Worm (Caenorhabditis elegans) whole organism, L4 larva: Measurements from ENCODE around the gene egrh-2.
A peak's percentile ranks its signal among the peaks of the same experiment; 100 is the strongest.

Experiments
- F26F4.8 ChIP-seq: fragments of 200-800 bp; sonication (Bioruptor generic); conservative IDR thresholded peaks from 2 replicates; pipeline ENCODE4 v1.3.6; 2022; ENCODE audit warnings: missing genetic modification characterization, missing compliant biosample characterization
- R02D3.7 ChIP-seq: fragments of 150-350 bp; sonication (generic microtip); optimal IDR thresholded peaks from 3 replicates; lab custom pipeline; 2014; ENCODE audit warnings: missing biosample characterization, missing genetic modification characterization
- T20F7.1 ChIP-seq: fragments of 200-800 bp; sonication (Bioruptor generic); optimal IDR thresholded peaks from 2 replicates; lab custom pipeline; 2018; ENCODE audit warnings: mild to moderate bottlenecking, missing genetic modification characterization, missing compliant biosample characterization
- Y48G9A.11 ChIP-seq: fragments of 200-800 bp; sonication (Bioruptor generic); IDR thresholded peaks from 2 replicates; pipeline ENCODE4 v1.3.6; 2022; ENCODE audit warnings: missing genetic modification reagents, missing genetic modification characterization, missing compliant biosample characterization
- aha-1 ChIP-seq: fragments of 150-350 bp; peaks from one replicate; lab custom pipeline; 2014; ENCODE audit warnings: missing biosample characterization, missing genetic modification characterization
- ama-1 ChIP-seq: fragments of 150-350 bp; optimal IDR thresholded peaks from 2 replicates; lab custom pipeline; 2014; ENCODE audit warnings: inconsistent platforms, mixed read lengths
- ceh-20 ChIP-seq: fragments of 200-800 bp; sonication (Bioruptor generic); IDR thresholded peaks from 2 replicates; pipeline ENCODE4 v1.3.6; 2022; ENCODE audit warnings: missing genetic modification reagents, missing genetic modification characterization, missing compliant biosample characterization
- ceh-32 ChIP-seq: sonication (generic microtip); optimal IDR thresholded peaks from 2 replicates; lab custom pipeline; 2016; ENCODE audit warnings: mild to moderate bottlenecking, missing genetic modification characterization, missing compliant biosample characterization; ENCODE audit not compliant: poor library complexity
- ceh-44 ChIP-seq: fragments of 200-800 bp; sonication (Bioruptor generic); IDR thresholded peaks from 2 replicates; pipeline ENCODE4 v1.3.6; 2022; ENCODE audit warnings: missing genetic modification reagents, missing genetic modification characterization, missing compliant biosample characterization
- ceh-82 ChIP-seq: sonication (generic microtip); optimal IDR thresholded peaks from 2 replicates; lab custom pipeline; 2017; ENCODE audit warnings: missing biosample characterization, missing genetic modification characterization
- ces-1 ChIP-seq: fragments of 150-350 bp; sonication (generic microtip); optimal IDR thresholded peaks from 4 replicates; lab custom pipeline; 2014; ENCODE audit warnings: missing biosample characterization, missing genetic modification reagents, missing genetic modification characterization
- ctbp-1 ChIP-seq: fragments of 200-800 bp; sonication (Bioruptor generic); IDR thresholded peaks from 2 replicates; pipeline ENCODE4 v1.3.6; 2022; ENCODE audit warnings: missing genetic modification reagents, missing genetic modification characterization, missing compliant biosample characterization
- daf-16 ChIP-seq, 3 experiments: sonication (generic microtip); optimal IDR thresholded peaks; 2 replicates each; lab custom pipeline; 2016 to 2017; ENCODE audit warnings: missing genetic modification characterization in 3 of 3, missing genetic modification reagents in 3 of 3, mild to moderate bottlenecking in 2 of 3, missing compliant biosample characterization in 2 of 3, missing biosample characterization in 1 of 3, moderate library complexity in 1 of 3
- daf-19 ChIP-seq: fragments of 200-800 bp; sonication (Bioruptor generic); conservative IDR thresholded peaks from 2 replicates; pipeline ENCODE4 v1.3.6; 2022; ENCODE audit warnings: missing genetic modification characterization, missing compliant biosample characterization
- dmd-6 ChIP-seq: fragments of 200-800 bp; sonication (Bioruptor generic); IDR thresholded peaks from 2 replicates; pipeline ENCODE4 v1.3.6; 2022; ENCODE audit warnings: missing genetic modification reagents, missing genetic modification characterization, missing compliant biosample characterization
- dmd-8 ChIP-seq: fragments of 200-800 bp; sonication (Bioruptor generic); IDR thresholded peaks from 2 replicates; pipeline ENCODE4 v1.3.6; 2022; ENCODE audit warnings: missing genetic modification characterization, missing compliant biosample characterization
- dve-1 ChIP-seq: sonication (generic microtip); optimal IDR thresholded peaks from 2 replicates; lab custom pipeline; 2017; ENCODE audit warnings: antibody characterized with exemption, mild to moderate bottlenecking, missing genetic modification characterization, missing compliant biosample characterization; ENCODE audit not compliant: insufficient read depth
- fkh-10 ChIP-seq: fragments of 150-350 bp; optimal IDR thresholded peaks from 2 replicates; lab custom pipeline; 2014; ENCODE audit warnings: missing biosample characterization, missing genetic modification reagents, missing genetic modification characterization
- hif-1 ChIP-seq, 2 experiments: sonication (generic microtip); optimal IDR thresholded peaks; 2 replicates each; lab custom pipeline; 2016 to 2017; ENCODE audit warnings: missing compliant biosample characterization in 2 of 2, missing genetic modification characterization in 2 of 2, missing genetic modification reagents in 2 of 2, missing genotype in 2 of 2, mild to moderate bottlenecking in 1 of 2
- hlh-11 ChIP-seq: fragments of 200-800 bp; sonication (Bioruptor generic); optimal IDR thresholded peaks from 2 replicates; lab custom pipeline; 2018; ENCODE audit warnings: mild to moderate bottlenecking, missing genetic modification characterization, missing compliant biosample characterization
- hlh-30 ChIP-seq: sonication (generic microtip); optimal IDR thresholded peaks from 2 replicates; lab custom pipeline; 2017; ENCODE audit warnings: antibody characterized with exemption, mild to moderate bottlenecking, missing genetic modification characterization, missing compliant biosample characterization; ENCODE audit not compliant: insufficient read depth
- lin-1 ChIP-seq: fragments of 200-800 bp; sonication (Bioruptor generic); IDR thresholded peaks from 2 replicates; pipeline ENCODE4 v1.3.6; 2022; ENCODE audit warnings: missing genetic modification reagents, missing genetic modification characterization, missing compliant biosample characterization
- lin-38 ChIP-seq: fragments of 200-800 bp; sonication (Bioruptor generic); IDR thresholded peaks from 2 replicates; pipeline ENCODE4 v1.3.6; 2022; ENCODE audit warnings: missing genetic modification reagents, missing genetic modification characterization, missing compliant biosample characterization
- lir-3 ChIP-seq: sonication (generic microtip); optimal IDR thresholded peaks from 2 replicates; lab custom pipeline; 2016; ENCODE audit warnings: mild to moderate bottlenecking, missing genetic modification characterization, missing compliant biosample characterization
- mdl-1 ChIP-seq, 2 experiments: fragments of 150-350 bp in 1 of 2; sonication (generic microtip) in 1 of 2; optimal IDR thresholded peaks; 2 replicates each; lab custom pipeline; 2014 to 2017; ENCODE audit warnings: missing biosample characterization in 2 of 2, missing genetic modification characterization in 2 of 2
- mdt-29 ChIP-seq: fragments of 200-800 bp; sonication (Bioruptor generic); IDR thresholded peaks from 2 replicates; pipeline ENCODE4 v1.3.6; 2022; ENCODE audit warnings: missing genetic modification reagents, missing genetic modification characterization, missing compliant biosample characterization
- mep-1 ChIP-seq: fragments of 150-350 bp; sonication (generic microtip); optimal IDR thresholded peaks from 3 replicates; lab custom pipeline; 2014; ENCODE audit warnings: missing biosample characterization, missing genetic modification characterization
- mes-2 ChIP-seq: sonication (generic microtip); optimal IDR thresholded peaks from 2 replicates; lab custom pipeline; 2016; ENCODE audit warnings: missing genotype, mild to moderate bottlenecking, missing genetic modification characterization, missing compliant biosample characterization; ENCODE audit not compliant: poor library complexity, severe bottlenecking
- nhr-10 ChIP-seq: fragments of 150-350 bp; optimal IDR thresholded peaks from 2 replicates; lab custom pipeline; 2014; ENCODE audit warnings: missing biosample characterization, missing genetic modification characterization
- nhr-11 ChIP-seq: fragments of 150-350 bp; optimal IDR thresholded peaks from 2 replicates; lab custom pipeline; 2014; ENCODE audit warnings: missing biosample characterization, missing genetic modification characterization
- nhr-111 ChIP-seq: fragments of 200-800 bp; sonication (Bioruptor generic); optimal IDR thresholded peaks from 2 replicates; lab custom pipeline; 2018; ENCODE audit warnings: mild to moderate bottlenecking, missing genetic modification characterization, missing compliant biosample characterization
- nhr-25 ChIP-seq: sonication (generic microtip); optimal IDR thresholded peaks from 2 replicates; lab custom pipeline; 2017; ENCODE audit warnings: missing genetic modification characterization, mild to moderate bottlenecking, missing compliant biosample characterization, antibody characterized with exemption, moderate library complexity, borderline replicate concordance; ENCODE audit not compliant: insufficient read depth
- nhr-41 ChIP-seq: fragments of 200-800 bp; sonication (Bioruptor generic); IDR thresholded peaks from 2 replicates; pipeline ENCODE4 v1.3.6; 2022; ENCODE audit warnings: missing genetic modification reagents, missing genetic modification characterization, missing compliant biosample characterization
- nhr-42 ChIP-seq: fragments of 200-800 bp; sonication (Bioruptor generic); IDR thresholded peaks from 2 replicates; pipeline ENCODE4 v1.3.6; 2022; ENCODE audit warnings: missing genetic modification characterization, missing compliant biosample characterization
- nhr-6 ChIP-seq: fragments of 150-350 bp; optimal IDR thresholded peaks from 2 replicates; lab custom pipeline; 2014; ENCODE audit warnings: missing biosample characterization, missing genetic modification characterization
- php-3 ChIP-seq: fragments of 200-800 bp; sonication (Bioruptor generic); IDR thresholded peaks from 2 replicates; pipeline ENCODE4 v1.3.6; 2022; ENCODE audit warnings: missing genetic modification reagents, missing genetic modification characterization, missing compliant biosample characterization
- rbr-2 ChIP-seq: sonication (generic microtip); optimal IDR thresholded peaks from 2 replicates; lab custom pipeline; 2016; ENCODE audit warnings: missing genotype, missing genetic modification characterization, missing compliant biosample characterization
- set-16 ChIP-seq: fragments of 200-800 bp; sonication (Bioruptor generic); IDR thresholded peaks from 2 replicates; pipeline ENCODE4 v1.3.6; 2022; ENCODE audit warnings: missing genetic modification reagents, missing genetic modification characterization, missing compliant biosample characterization
- skn-1 ChIP-seq: fragments of 150-350 bp; optimal IDR thresholded peaks from 2 replicates; lab custom pipeline; 2014; ENCODE audit warnings: missing biosample characterization, missing genetic modification characterization
- tag-97 ChIP-seq: fragments of 200-800 bp; sonication (Bioruptor generic); IDR thresholded peaks from 2 replicates; pipeline ENCODE4 v1.3.6; 2022; ENCODE audit warnings: missing genetic modification characterization, missing compliant biosample characterization
- unc-39 ChIP-seq: sonication (generic microtip); optimal IDR thresholded peaks from 2 replicates; lab custom pipeline; 2017; ENCODE audit warnings: missing biosample characterization, missing genetic modification characterization
- vab-7 ChIP-seq: fragments of 200-800 bp; sonication (Bioruptor generic); IDR thresholded peaks from 2 replicates; pipeline ENCODE4 v1.3.6; 2022; ENCODE audit warnings: missing genetic modification reagents, missing genetic modification characterization, missing compliant biosample characterization
- zfp-2 ChIP-seq: sonication (generic microtip); optimal IDR thresholded peaks from 2 replicates; lab custom pipeline; 2016; ENCODE audit warnings: mild to moderate bottlenecking, missing genetic modification characterization, missing compliant biosample characterization
- zip-11 ChIP-seq: fragments of 200-800 bp; sonication (Bioruptor generic); IDR thresholded peaks from 2 replicates; pipeline ENCODE4 v1.3.6; 2022; ENCODE audit warnings: missing genetic modification characterization, missing compliant biosample characterization
- zip-2 ChIP-seq: fragments of 150-350 bp; optimal IDR thresholded peaks from 2 replicates; lab custom pipeline; 2014; ENCODE audit warnings: missing biosample characterization, missing genetic modification characterization

egrh-2 gene

ce11 chrIV:1012447-1012846, 22.2 kb upstream of the egrh-2 start, which contains the start of gene rbm-39 (continued):
- TF ChIP-seq zip-11 (GFP tag; lab: Robert Waterston, UW) (no peak), hif-1 (tag; optimal IDR thresholded peaks at IDR 0.05; lab: Kevin White, UChicago) (peak in 1 of 2 experiments; percentile 95), lin-38 (GFP tag; lab: Robert Waterston, UW) (peak; percentile 85), php-3 (no peak), daf-19 (GFP tag; lab: Robert Waterston, UW) (0 out of 2 replicates have a peak, but pooled peaks have one; percentile 39), nhr-25 (peak; percentile 43), nhr-111 (GFP tag; lab: Kevin White, UChicago) (no peak), hlh-11 (tag; lab: Kevin White, UChicago) (peak; percentile 77), nhr-6 (tag; lab: Kevin White, UChicago) (peak; percentile 77), R02D3.7 (tag; lab: Kevin White, UChicago) (no peak), dmd-8 (GFP tag; lab: Robert Waterston, UW) (no peak), nhr-10 (no peak), ces-1 (no peak), Y48G9A.11 (GFP tag; lab: Robert Waterston, UW) (no peak), dmd-6 (GFP tag; lab: Robert Waterston, UW) (peak; percentile 42), zip-2 (no peak), nhr-41 (GFP tag; lab: Robert Waterston, UW) (no peak), lin-1 (GFP tag; lab: Robert Waterston, UW) (no peak), T20F7.1 (no peak), mdt-29 (GFP tag; lab: Robert Waterston, UW) (no peak)

- TF ChIP-seq daf-16 (GFP tag; optimal IDR thresholded peaks at IDR 0.05; lab: Kevin White, UChicago) (no peak), daf-16 (tag; optimal IDR thresholded peaks at IDR 0.05; lab: Kevin White, UChicago) (no peak), dve-1 (tag; lab: Kevin White, UChicago) (no peak), rbr-2 (tag; lab: Kevin White, UChicago) (no peak), nhr-25 (no peak), ceh-82 (tag; lab: Kevin White, UChicago) (no peak), lir-3 (tag; lab: Kevin White, UChicago) (no peak), ceh-20 (no peak), skn-1 (tag; lab: Kevin White, UChicago) (no peak), nhr-10 (no peak), F26F4.8 (GFP tag; lab: Robert Waterston, UW) (no peak), set-16 (peak; percentile 59), nhr-42 (GFP tag; lab: Robert Waterston, UW) (no peak), aha-1 (tag; lab: Kevin White, UChicago) (peak; percentile 62)
Measured at ce11 chrIV:1011776-1012175, 21.5 kb upstream of the egrh-2 start.

- TF ChIP-seq unc-39 (tag; lab: Kevin White, UChicago) (no peak), aha-1 (tag; lab: Kevin White, UChicago) (peak; percentile 6), fkh-10 (GFP tag; lab: Kevin White, UChicago) (no peak)
Measured at ce11 chrIV:1010212-1010611, 20.0 kb upstream of the egrh-2 start, which contains the start of gene atg-3. Gene atg-3 (plus strand): TSS chrIV:1010512.

ce11 chrIV:1009546-1009945, 19.3 kb upstream of the egrh-2 start, which contains the start of gene Y55F3AM.9:
Gene Y55F3AM.9 (minus strand): TSS chrIV:1009734.
- TF ChIP-seq zfp-2 (tag; lab: Kevin White, UChicago) (no peak), hlh-11 (tag; lab: Kevin White, UChicago) (peak; percentile 30), hlh-30 (tag; lab: Kevin White, UChicago) (peak; percentile 96), ama-1 (peak; percentile 40), hif-1 (tag; optimal IDR thresholded peaks at IDR 0.05; lab: Kevin White, UChicago) (peak in 1 of 2 experiments; percentile 55), T20F7.1 (peak; percentile 26), ctbp-1 (GFP tag; lab: Robert Waterston, UW) (no peak), nhr-11 (tag; lab: Kevin White, UChicago) (peak; percentile 9), lin-38 (GFP tag; lab: Robert Waterston, UW) (peak; percentile 57), mdl-1 (tag; optimal IDR thresholded peaks at IDR 0.05; lab: Kevin White, UChicago) (peak in 1 of 2 experiments; percentile 59), fkh-10 (GFP tag; lab: Kevin White, UChicago) (peak; percentile 7), ceh-32 (tag; lab: Kevin White, UChicago) (no peak), rbr-2 (tag; lab: Kevin White, UChicago) (peak; percentile 30), vab-7 (GFP tag; lab: Robert Waterston, UW) (0 out of 2 replicates have a peak, but pooled peaks have one; percentile 21), mep-1 (peak; percentile 19), ceh-44 (GFP tag; lab: Robert Waterston, UW) (no peak), tag-97 (GFP tag; lab: Robert Waterston, UW) (no peak), mes-2 (tag; lab: Kevin White, UChicago) (peak; percentile 64), nhr-10 (no peak), dmd-6 (GFP tag; lab: Robert Waterston, UW) (0 out of 2 replicates have a peak, but pooled peaks have one; percentile 17)
